Worm (Caenorhabditis elegans): ENCODE measurements around the gene Y71H2AM.12.

Y71H2AM.12 gene

DNA sequence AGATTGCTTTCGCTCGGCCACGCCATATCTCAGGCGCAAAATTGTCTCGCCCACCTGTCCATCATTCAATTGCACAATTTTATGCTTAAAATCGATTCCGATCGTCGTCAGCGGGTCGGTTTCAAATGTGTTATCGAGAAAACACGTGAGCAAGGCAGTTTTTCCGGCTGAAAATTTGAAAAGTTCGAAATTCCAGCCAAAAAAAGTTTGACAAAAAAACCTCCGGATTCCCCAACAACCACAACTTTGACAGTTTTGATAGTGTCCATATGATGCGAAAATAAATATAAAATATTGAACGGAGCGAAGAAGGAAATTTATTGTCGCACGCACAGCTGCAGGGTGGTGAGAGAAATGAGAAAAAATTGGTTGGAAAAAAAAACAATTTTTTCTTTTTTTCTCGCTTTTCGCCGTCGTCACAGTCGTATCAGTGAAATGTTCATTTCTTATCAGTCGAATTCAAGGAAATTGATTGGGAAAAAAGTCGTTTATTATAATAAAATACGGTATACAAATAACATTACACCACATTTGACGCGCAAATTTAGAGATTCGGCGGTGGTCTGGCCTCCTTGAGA, at the start of gene Y71H2AM.12 (continued):
- TF ChIP-seq attf-5 (GFP tag; optimal IDR thresholded peaks at IDR 0.05): peak; percentile 59
- no peak for TF ChIP-seq B0019.2 (GFP tag; conservative IDR thresholded peaks at IDR 0.05)
- TF ChIP-seq egl-44 (GFP tag; IDR thresholded peaks at IDR 0.05): no peak

- peak; percentile 9; the same call in 1 of the 2 replicates for TF ChIP-seq pbrm-1 (GFP tag; IDR thresholded peaks at IDR 0.05)
- TF ChIP-seq Y67H2A.10 (GFP tag; conservative IDR thresholded peaks at IDR 0.05): no peak
- peak; percentile 51 for TF ChIP-seq efl-1 (GFP tag; optimal IDR thresholded peaks at IDR 0.05)
- TF ChIP-seq tbp1 (GFP tag; optimal IDR thresholded peaks at IDR 0.05): peak; percentile 21
- TF ChIP-seq gei-17 (GFP tag; optimal IDR thresholded peaks at IDR 0.05): no peak
- TF ChIP-seq F57A8.1 (GFP tag; optimal IDR thresholded peaks at IDR 0.05): no peak
- TF ChIP-seq D2030.7 (GFP tag; IDR thresholded peaks at IDR 0.05): peak; percentile 45; the same call in 1 of the 2 replicates
- TF ChIP-seq madf-8 (GFP tag; conservative IDR thresholded peaks at IDR 0.05): peak; percentile 50
- peak; percentile 98 for TF ChIP-seq lsl-1 (GFP tag; optimal IDR thresholded peaks at IDR 0.05)
- TF ChIP-seq F33H1.4 (GFP tag; IDR thresholded peaks at IDR 0.05): peak; percentile 80
- TF ChIP-seq him-1 (tag; optimal IDR thresholded peaks at IDR 0.05): peak; percentile 24
- no peak for TF ChIP-seq bed-2 (GFP tag; IDR thresholded peaks at IDR 0.05)
- TF ChIP-seq xnd-1 (tag; optimal IDR thresholded peaks at IDR 0.05): peak; percentile 87
- peak; percentile 84; the same call in 1 of the 2 replicates for TF ChIP-seq madf-6 (GFP tag; IDR thresholded peaks at IDR 0.05)
- TF ChIP-seq mcd-1 (GFP tag; IDR thresholded peaks at IDR 0.05): peak; percentile 30; the same call in 1 of the 2 replicates
Observed at ce11 chrIII:2781833-2782232, 47.9 kb upstream of the Y71H2AM.12 start.

- TF ChIP-seq zfh-2 (GFP tag; conservative IDR thresholded peaks at IDR 0.05) (no peak), atf-7 (tag; optimal IDR thresholded peaks at IDR 0.05) (no peak), ekl-4 (GFP tag; IDR thresholded peaks at IDR 0.05) (no peak), xnd-1 (tag; optimal IDR thresholded peaks at IDR 0.05) (no peak), nhr-80 (tag; optimal IDR thresholded peaks at IDR 0.05) (no peak), him-1 (tag; optimal IDR thresholded peaks at IDR 0.05) (no peak), lir-1 (GFP tag; conservative IDR thresholded peaks at IDR 0.05) (no peak), Y67H2A.10 (GFP tag; conservative IDR thresholded peaks at IDR 0.05) (no peak), B0035.1 (tag; optimal IDR thresholded peaks at IDR 0.05) (no peak), ztf-18 (tag; optimal IDR thresholded peaks at IDR 0.05) (no peak), ceh-58 (GFP tag; IDR thresholded peaks at IDR 0.05) (no peak), hlh-26 (GFP tag; conservative IDR thresholded peaks at IDR 0.05) (no peak), F39B2.1 (GFP tag; IDR thresholded peaks at IDR 0.05) (no peak), mcd-1 (GFP tag; IDR thresholded peaks at IDR 0.05) (peak; percentile 38; the same call in 1 of the 2 replicates), tbx-9 (tag; optimal IDR thresholded peaks at IDR 0.05; ENCODE audit: borderline replicate concordance) (no peak), lin-35 (GFP tag; optimal IDR thresholded peaks at IDR 0.05) (peak in 1 of 3 experiments; percentile 3), snpc-1.1 (tag; optimal IDR thresholded peaks at IDR 0.05; ENCODE audit: insufficient read depth) (peak; percentile 6), sptf-2 (GFP tag; optimal IDR thresholded peaks at IDR 0.05) (no peak), attf-5 (GFP tag; optimal IDR thresholded peaks at IDR 0.05) (peak; percentile 31), rpc-1 (optimal IDR thresholded peaks at IDR 0.05) (no peak), rpc-1 (tag; optimal IDR thresholded peaks at IDR 0.05) (no peak), ceh-91 (GFP tag; IDR thresholded peaks at IDR 0.05) (no peak), K12H6.12 (tag; optimal IDR thresholded peaks at IDR 0.05) (no peak), tlf-1 (GFP tag; optimal IDR thresholded peaks at IDR 0.05) (no peak), Y53G8AR.9 (GFP tag; conservative IDR thresholded peaks at IDR 0.05) (no peak), akir-1 (GFP tag; optimal IDR thresholded peaks at IDR 0.05) (no peak), madf-6 (GFP tag; IDR thresholded peaks at IDR 0.05) (peak; percentile 57; the same call in 1 of the 2 replicates), D2030.7 (GFP tag; IDR thresholded peaks at IDR 0.05) (no peak), unc-62 (GFP tag; optimal IDR thresholded peaks at IDR 0.05) (no peak), snpc-3.4 (tag; optimal IDR thresholded peaks at IDR 0.05) (no peak), nhr-179 (tag; optimal IDR thresholded peaks at IDR 0.05) (no peak), nfya-1 (tag; optimal IDR thresholded peaks at IDR 0.05; ENCODE audit: borderline replicate concordance, insufficient read depth) (no peak), aptf-2 (GFP tag; conservative IDR thresholded peaks at IDR 0.05) (no peak)
Observed at ce11 chrIII:2780793-2781192, 46.9 kb upstream of the Y71H2AM.12 start, which contains the start of gene Y71H2AM.6. Gene Y71H2AM.6, plus strand, starts transcription at chrIII:2781056.

Data from whole organism, young adult.